Fruit fly (Drosophila melanogaster): ENCODE results near the gene CG42232.

CG42232 gene

dm6 chr3R:16469501-16470263 lies at the start of gene CG42232, which contains the start of gene CSN5:
Gene CG42232, minus strand, starts transcription at chr3R:16469663.
Gene CSN5, plus strand, starts transcription at chr3R:16470099.
- peak; percentile 16 for TF ChIP-seq CG17801 (GFP tag; optimal IDR thresholded peaks at IDR 0.05; ENCODE audit: partially characterized antibody)

dm6 chr3R:16518150-16518662 lies 48.7 kb upstream of the CG42232 start:
- TF ChIP-seq CG17801 (GFP tag; optimal IDR thresholded peaks at IDR 0.05; ENCODE audit: partially characterized antibody), result no peak

dm6 chr3R:16510128-16510527 lies 40.7 kb upstream of the CG42232 start:
- TF ChIP-seq CG17801 (GFP tag; optimal IDR thresholded peaks at IDR 0.05; ENCODE audit: partially characterized antibody), result no peak

DNA sequence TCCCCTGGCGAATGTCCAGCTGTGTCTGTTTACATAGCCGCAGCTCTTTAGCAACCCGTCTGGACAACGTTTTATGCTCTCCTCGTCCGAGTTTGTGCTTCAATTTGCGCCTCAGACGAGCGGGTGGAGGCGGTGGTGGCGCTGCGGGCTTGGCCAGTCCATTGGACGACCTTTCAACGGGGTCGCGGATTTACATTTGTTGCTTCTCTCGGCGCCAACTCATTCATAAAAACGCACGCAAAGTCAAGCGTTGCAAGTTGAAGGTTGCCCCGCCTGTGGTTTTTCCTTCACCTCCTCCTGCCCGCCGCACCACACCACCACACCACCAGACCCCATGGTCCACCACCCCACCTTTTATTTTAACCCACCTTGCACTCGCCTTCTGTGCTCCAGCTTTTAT lies 38.2 kb upstream of the CG42232 start:
- TF ChIP-seq CG17801 (GFP tag; optimal IDR thresholded peaks at IDR 0.05; ENCODE audit: partially characterized antibody), result no peak

- no peak for TF ChIP-seq CG17801 (GFP tag; optimal IDR thresholded peaks at IDR 0.05; ENCODE audit: partially characterized antibody)
Observed at dm6 chr3R:16504541-16504940, 35.1 kb upstream of the CG42232 start.

- no peak for TF ChIP-seq CG17801 (GFP tag; optimal IDR thresholded peaks at IDR 0.05; ENCODE audit: partially characterized antibody)
Observed at dm6 chr3R:16502595-16503305, 33.3 kb upstream of the CG42232 start, which contains the start of gene CG42342. Gene CG42342, plus strand, starts transcription at chr3R:16502770.

dm6 chr3R:16500919-16501851 lies 31.7 kb upstream of the CG42232 start, which contains the start of gene Decay:
Gene Decay, minus strand, starts transcription at chr3R:16501050.
- no peak for TF ChIP-seq CG17801 (GFP tag; optimal IDR thresholded peaks at IDR 0.05; ENCODE audit: partially characterized antibody)

dm6 chr3R:16498859-16499258 lies 29.4 kb upstream of the CG42232 start, which contains the start of gene Gr89a:
Gene Gr89a, minus strand, starts transcription at chr3R:16498959.
- no peak for TF ChIP-seq CG17801 (GFP tag; optimal IDR thresholded peaks at IDR 0.05; ENCODE audit: partially characterized antibody)

DNA sequence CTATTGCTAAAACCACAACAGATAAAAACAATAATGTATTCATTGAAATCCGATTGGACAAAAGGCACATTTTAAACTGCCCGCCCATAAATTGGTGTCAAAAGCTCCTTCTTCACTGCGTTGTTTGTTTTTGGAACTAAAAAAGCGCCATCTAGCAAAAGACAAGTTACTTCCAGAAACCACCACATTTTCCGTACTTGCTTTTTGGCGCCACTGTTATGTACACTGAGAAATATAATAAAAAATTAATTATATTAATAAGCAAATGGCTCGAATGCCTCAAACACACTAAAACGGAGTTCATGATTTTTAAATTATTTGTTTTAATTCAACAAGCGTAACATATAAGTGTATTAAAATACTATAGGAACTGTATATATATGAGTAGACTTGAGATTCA lies 27.9 kb upstream of the CG42232 start:
- TF ChIP-seq CG17801 (GFP tag; optimal IDR thresholded peaks at IDR 0.05; ENCODE audit: partially characterized antibody), result peak; percentile 7

dm6 chr3R:16496209-16496608 lies 26.7 kb upstream of the CG42232 start:
- TF ChIP-seq CG17801 (GFP tag; optimal IDR thresholded peaks at IDR 0.05; ENCODE audit: partially characterized antibody), result peak; percentile 62

DNA sequence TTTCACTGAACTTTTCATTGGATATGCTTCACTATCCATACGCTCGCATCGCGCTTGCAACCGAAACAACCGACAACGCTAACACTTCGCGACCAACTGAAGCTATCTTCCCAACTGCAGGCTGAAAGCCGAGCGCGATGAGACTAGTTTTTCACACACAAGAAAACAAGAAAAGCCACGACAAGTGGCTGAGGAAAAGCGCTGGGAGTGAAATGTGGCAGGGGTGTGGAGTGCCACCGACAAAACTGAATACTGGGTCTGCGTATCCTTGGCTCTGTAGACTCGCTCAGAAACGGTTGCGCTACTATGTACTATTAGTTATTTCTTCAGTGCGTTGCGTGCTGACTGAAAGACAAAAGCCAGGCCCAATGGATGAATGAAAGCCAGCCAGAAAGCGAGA lies 25.9 kb upstream of the CG42232 start, which contains the start of gene Cad89D:
Cad89D (minus strand) TSS at position 101 of the 400 bp plus-strand sequence.
- TF ChIP-seq CG17801 (GFP tag; optimal IDR thresholded peaks at IDR 0.05; ENCODE audit: partially characterized antibody), result no peak

dm6 chr3R:16485487-16486233 lies 16.2 kb upstream of the CG42232 start:
- TF ChIP-seq CG17801 (GFP tag; optimal IDR thresholded peaks at IDR 0.05; ENCODE audit: partially characterized antibody), result no peak

DNA sequence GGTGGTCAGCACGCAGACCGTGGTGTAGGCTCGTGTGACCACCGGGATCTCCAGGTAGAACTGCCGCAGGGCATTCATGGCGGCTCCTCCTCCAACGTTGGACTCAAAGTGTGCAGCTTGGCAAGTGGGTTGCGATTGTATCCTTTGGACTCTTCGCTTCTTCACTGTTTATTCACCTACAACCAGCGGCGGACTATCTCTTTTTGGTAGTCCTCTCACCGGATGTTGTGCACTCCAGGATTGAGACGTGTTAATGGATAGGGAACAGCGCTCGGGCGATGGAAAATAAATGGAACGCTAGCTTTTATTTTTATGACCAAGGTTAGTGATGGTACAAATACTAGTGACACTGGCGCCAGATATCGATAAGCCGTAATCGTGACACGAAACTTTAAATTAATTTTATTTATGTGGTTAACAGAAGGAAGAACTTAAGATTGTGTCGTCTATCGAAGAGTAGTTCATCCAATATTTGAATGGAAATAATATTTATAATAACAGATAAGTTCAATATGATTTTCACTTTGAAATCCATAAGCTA lies 14.5 kb upstream of the CG42232 start, which contains the start of gene Der-2:
Der-2 (minus strand) TSS at position 347 of the 541 bp plus-strand sequence.
- peak; percentile 31 for TF ChIP-seq CG17801 (GFP tag; optimal IDR thresholded peaks at IDR 0.05; ENCODE audit: partially characterized antibody)

Measured in ovary, adult (tissue).